Fruit fly (Drosophila melanogaster) whole organism, embryonic: ENCODE results near the gene CG33647.

ENCODE experiments used
- Abd-B ChIP-seq: fragments of 200-800 bp; sonication (Bioruptor generic); optimal IDR thresholded peaks from 2 replicates; lab custom pipeline; 2018; ENCODE audit warnings: missing biosample characterization, mild to moderate bottlenecking, missing genetic modification characterization, moderate library complexity
- Atf3 ChIP-seq: fragments of 200-800 bp; sonication (Bioruptor generic); optimal IDR thresholded peaks from 3 replicates; lab custom pipeline; 2016; ENCODE audit warnings: missing biosample characterization, missing genetic modification characterization
- Atf6 ChIP-seq: fragments of 200-800 bp; sonication (Bioruptor generic); IDR thresholded peaks from 2 replicates; pipeline ENCODE4 v1.3.6; 2022; ENCODE audit warnings: missing biosample characterization, missing genetic modification characterization
- BEAF-32 ChIP-seq: fragments of 200-800 bp; sonication (Bioruptor generic); optimal IDR thresholded peaks from 3 replicates; lab custom pipeline; 2017; ENCODE audit warnings: missing biosample characterization, missing genetic modification characterization, mild to moderate bottlenecking, moderate library complexity, missing genetic modification reagents
- Blimp-1 ChIP-seq: fragments of 200-800 bp; sonication (Bioruptor generic); optimal IDR thresholded peaks from 3 replicates; lab custom pipeline; 2018; ENCODE audit warnings: missing biosample characterization, missing genetic modification characterization, mild to moderate bottlenecking, moderate library complexity, missing genetic modification reagents
- CG10274 ChIP-seq: fragments of 200-800 bp; sonication (Bioruptor generic); optimal IDR thresholded peaks from 3 replicates; lab custom pipeline; 2017; ENCODE audit warnings: missing biosample characterization, mild to moderate bottlenecking, missing genetic modification characterization
- CG11723 ChIP-seq: fragments of 200-800 bp; sonication (Bioruptor generic); optimal IDR thresholded peaks from 2 replicates; lab custom pipeline; 2017; ENCODE audit warnings: missing biosample characterization, mild to moderate bottlenecking, missing genetic modification characterization
- CG12071 ChIP-seq: fragments of 200-800 bp; sonication (Bioruptor generic); optimal IDR thresholded peaks from 3 replicates; lab custom pipeline; 2018; ENCODE audit warnings: missing biosample characterization, mild to moderate bottlenecking, missing genetic modification characterization
- CG17361 ChIP-seq: fragments of 200-800 bp; sonication (Bioruptor generic); IDR thresholded peaks from 3 replicates; pipeline ENCODE4 v1.3.6; 2022; ENCODE audit warnings: missing biosample characterization, missing genetic modification characterization
- CG17612 ChIP-seq: fragments of 200-800 bp; sonication (Bioruptor generic); IDR thresholded peaks from 2 replicates; pipeline ENCODE4 v1.3.6; 2022; ENCODE audit warnings: missing biosample characterization, missing genetic modification characterization
- CG18011 ChIP-seq: fragments of 200-800 bp; sonication (Bioruptor generic); optimal IDR thresholded peaks from 2 replicates; lab custom pipeline; 2017; ENCODE audit warnings: missing biosample characterization, missing genetic modification characterization, mild to moderate bottlenecking, moderate library complexity, missing genotype
- CG18262 ChIP-seq: fragments of 200-800 bp; optimal IDR thresholded peaks from 3 replicates; lab custom pipeline; 2019; ENCODE audit warnings: missing biosample characterization, mild to moderate bottlenecking, missing genetic modification characterization, moderate library complexity
- CG18619 ChIP-seq: fragments of 200-800 bp; sonication (Bioruptor generic); optimal IDR thresholded peaks from 3 replicates; lab custom pipeline; 2017; ENCODE audit warnings: missing biosample characterization, mild to moderate bottlenecking, missing genetic modification characterization
- CG4282 ChIP-seq: fragments of 200-800 bp; sonication (Bioruptor generic); optimal IDR thresholded peaks from 2 replicates; lab custom pipeline; 2016; ENCODE audit warnings: missing biosample characterization, missing genetic modification characterization
- CG4328 ChIP-seq: fragments of 200-800 bp; sonication (Bioruptor generic); optimal IDR thresholded peaks from 3 replicates; lab custom pipeline; 2017; ENCODE audit warnings: missing biosample characterization, missing genetic modification reagents, missing genetic modification characterization
- CG4424 ChIP-seq: fragments of 200-800 bp; sonication (Bioruptor generic); optimal IDR thresholded peaks from 3 replicates; lab custom pipeline; 2016; ENCODE audit warnings: missing biosample characterization, missing genetic modification characterization
- CG6654 ChIP-seq: fragments of 200-800 bp; sonication (Bioruptor generic); optimal IDR thresholded peaks from 2 replicates; lab custom pipeline; 2017; ENCODE audit warnings: missing biosample characterization, mild to moderate bottlenecking, missing genetic modification characterization
- CG9215 ChIP-seq: fragments of 200-800 bp; sonication (Bioruptor generic); IDR thresholded peaks from 2 replicates; pipeline ENCODE4 v1.3.6; 2022; ENCODE audit warnings: missing biosample characterization, missing genetic modification characterization
- CG9797 ChIP-seq: fragments of 200-800 bp; sonication (Bioruptor generic); optimal IDR thresholded peaks from 3 replicates; lab custom pipeline; 2018; ENCODE audit warnings: missing biosample characterization, mild to moderate bottlenecking, missing genetic modification characterization
- CkIIα-i1 ChIP-seq: fragments of 200-800 bp; sonication (Bioruptor generic); IDR thresholded peaks from 2 replicates; pipeline ENCODE4 v1.3.6; 2022; ENCODE audit warnings: missing biosample characterization, missing genetic modification characterization
- E2f2 ChIP-seq: fragments of 200-800 bp; sonication (Bioruptor generic); IDR thresholded peaks from 2 replicates; pipeline ENCODE4 v1.3.6; 2022; ENCODE audit warnings: missing biosample characterization, missing genetic modification characterization
- Eip74EF ChIP-seq, 2 experiments: fragments of 200-800 bp in 1 of 2; fragments of >200 bp in 1 of 2; sonication (Bioruptor generic) in 1 of 2; optimal IDR thresholded peaks; 2 replicates each; lab custom pipeline; 2017 to 2019; ENCODE audit warnings: missing biosample characterization in 2 of 2, missing genetic modification characterization in 2 of 2, mild to moderate bottlenecking in 1 of 2, moderate library complexity in 1 of 2
- Gsc ChIP-seq: fragments of 200-800 bp; sonication (Bioruptor generic); IDR thresholded peaks from 2 replicates; pipeline ENCODE4 v1.3.6; 2022; ENCODE audit warnings: missing biosample characterization, missing genetic modification characterization
- H2.0 ChIP-seq: fragments of 200-800 bp; sonication (Bioruptor generic); IDR thresholded peaks from 2 replicates; pipeline ENCODE4 v1.3.6; 2022; ENCODE audit warnings: missing biosample characterization, missing genetic modification characterization
- HmgD ChIP-seq: fragments of 200-800 bp; sonication (Bioruptor generic); optimal IDR thresholded peaks from 3 replicates; lab custom pipeline; 2016; ENCODE audit warnings: missing biosample characterization, missing genetic modification characterization
- Kr ChIP-seq: fragments of 200-800 bp; sonication (Bioruptor generic); optimal IDR thresholded peaks from 2 replicates; lab custom pipeline; 2017; ENCODE audit warnings: missing biosample characterization, mild to moderate bottlenecking, missing genetic modification characterization
- MESR4 ChIP-seq: fragments of 200-800 bp; sonication (Bioruptor generic); optimal IDR thresholded peaks from 2 replicates; lab custom pipeline; 2018; ENCODE audit warnings: missing biosample characterization, mild to moderate bottlenecking, missing genetic modification characterization, moderate library complexity
- Nf-YC ChIP-seq: fragments of 200-800 bp; optimal IDR thresholded peaks from 3 replicates; lab custom pipeline; 2019; ENCODE audit warnings: missing biosample characterization, mild to moderate bottlenecking, missing genetic modification characterization, moderate library complexity
- Poxn ChIP-seq: fragments of 200-800 bp; sonication (Bioruptor generic); IDR thresholded peaks from 2 replicates; pipeline ENCODE4 v1.3.6; 2022; ENCODE audit warnings: missing biosample characterization, missing genetic modification characterization
- ab ChIP-seq: fragments of 200-800 bp; sonication (Bioruptor generic); optimal IDR thresholded peaks from 2 replicates; lab custom pipeline; 2016; ENCODE audit warnings: missing biosample characterization, missing genetic modification characterization
- abd-A ChIP-seq: fragments of 200-800 bp; sonication (Bioruptor generic); optimal IDR thresholded peaks from 3 replicates; lab custom pipeline; 2019; ENCODE audit warnings: missing biosample characterization, mild to moderate bottlenecking, missing genetic modification characterization, moderate library complexity
- amos ChIP-seq: fragments of 200-800 bp; sonication (Bioruptor generic); IDR thresholded peaks from 2 replicates; pipeline ENCODE4 v1.3.6; 2022; ENCODE audit warnings: missing biosample characterization, missing genetic modification characterization; ENCODE audit not compliant: partially characterized antibody
- aop ChIP-seq: fragments of 200-800 bp; sonication (Bioruptor generic); IDR thresholded peaks from 2 replicates; pipeline ENCODE4 v1.3.6; 2022; ENCODE audit warnings: missing biosample characterization, missing genetic modification characterization
- cato ChIP-seq: fragments of 200-800 bp; sonication (Bioruptor generic); optimal IDR thresholded peaks from 2 replicates; lab custom pipeline; 2016; ENCODE audit warnings: missing biosample characterization, missing genetic modification characterization, borderline replicate concordance
- dmrt99B ChIP-seq: fragments of 200-800 bp; sonication (Bioruptor generic); optimal IDR thresholded peaks from 2 replicates; lab custom pipeline; 2018; ENCODE audit warnings: missing biosample characterization, mild to moderate bottlenecking, missing genetic modification characterization, moderate library complexity
- ewg ChIP-seq: fragments of 200-800 bp; sonication (Bioruptor generic); optimal IDR thresholded peaks from 3 replicates; lab custom pipeline; 2017; ENCODE audit warnings: mild to moderate bottlenecking, missing biosample characterization, missing genetic modification reagents, missing genetic modification characterization
- grn ChIP-seq: fragments of 200-800 bp; sonication (Bioruptor generic); optimal IDR thresholded peaks from 3 replicates; lab custom pipeline; 2017; ENCODE audit warnings: missing biosample characterization, missing genetic modification characterization
- h ChIP-seq: fragments of >200 bp; optimal IDR thresholded peaks from 2 replicates; lab custom pipeline; 2017
- inv ChIP-seq: fragments of 200-800 bp; sonication (Bioruptor generic); IDR thresholded peaks from 2 replicates; pipeline ENCODE4 v1.3.6; 2022; ENCODE audit warnings: missing biosample characterization, missing genetic modification characterization; ENCODE audit not compliant: partially characterized antibody
- lilli ChIP-seq: fragments of 200-800 bp; sonication (Bioruptor generic); optimal IDR thresholded peaks from 3 replicates; lab custom pipeline; 2016; ENCODE audit warnings: missing biosample characterization, missing genetic modification characterization
- nom ChIP-seq: fragments of 200-800 bp; sonication (Bioruptor generic); optimal IDR thresholded peaks from 2 replicates; lab custom pipeline; 2017; ENCODE audit warnings: missing biosample characterization, missing genetic modification characterization, mild to moderate bottlenecking, moderate library complexity, missing genetic modification reagents
- pan ChIP-seq, 4 experiments: fragments of >200 bp in 3 of 4; fragments of 200-800 bp in 1 of 4; sonication (Bioruptor generic) in 1 of 4; optimal IDR thresholded peaks in 3 of 4; IDR thresholded peaks in 1 of 4; 2 replicates each; pipeline versions ENCODE4 v1.3.6 to Lab custom; 2017 to 2022; ENCODE audit warnings: missing biosample characterization in 2 of 4, missing genetic modification characterization in 2 of 4, mixed read lengths in 1 of 4
- pb ChIP-seq: fragments of 200-800 bp; sonication (Bioruptor generic); optimal IDR thresholded peaks from 3 replicates; lab custom pipeline; 2016; ENCODE audit warnings: missing biosample characterization, missing genetic modification characterization
- run ChIP-seq: fragments of 200-800 bp; sonication (Bioruptor generic); optimal IDR thresholded peaks from 3 replicates; lab custom pipeline; 2018; ENCODE audit warnings: missing biosample characterization, mild to moderate bottlenecking, missing genetic modification characterization
- seq ChIP-seq: fragments of 200-800 bp; sonication (Bioruptor generic); IDR thresholded peaks from 2 replicates; pipeline ENCODE4 v1.3.6; 2022; ENCODE audit warnings: missing biosample characterization, missing genetic modification characterization
- ttk ChIP-seq: fragments of 200-800 bp; sonication (Bioruptor generic); IDR thresholded peaks from 2 replicates; pipeline ENCODE4 v2.1.2; 2022; ENCODE audit warnings: missing biosample characterization, missing genetic modification characterization
- unpg ChIP-seq: fragments of 200-800 bp; sonication (Bioruptor generic); optimal IDR thresholded peaks from 3 replicates; lab custom pipeline; 2018; ENCODE audit warnings: missing biosample characterization, mild to moderate bottlenecking, missing genetic modification characterization, moderate library complexity
- wor ChIP-seq: fragments of 200-800 bp; sonication (Bioruptor generic); IDR thresholded peaks from 2 replicates; pipeline ENCODE4 v1.3.6; 2022; ENCODE audit warnings: missing biosample characterization, missing genetic modification characterization
- zfh1 ChIP-seq: fragments of 200-800 bp; sonication (Bioruptor generic); IDR thresholded peaks from 3 replicates; pipeline ENCODE4 v1.3.6; 2022; ENCODE audit warnings: missing biosample characterization, missing genetic modification characterization

CG33647 gene

dm6 chr3L:19263480-19264140 is 27.4 kb downstream of the CG33647 start, which contains the start of the genes CG42374 and Mettl5 (continued):
- TF ChIP-seq ewg (GFP tag; lab: Kevin White, UChicago) = peak; percentile 11
- no peak for TF ChIP-seq h (lab: Kevin White, UChicago)
- no peak for TF ChIP-seq Abd-B (GFP tag; lab: Kevin White, UChicago)
- TF ChIP-seq seq (GFP tag; lab: Robert Waterston, UW) = peak; percentile 62; the same call in 1 of the 2 replicates
- TF ChIP-seq wor (GFP tag; lab: Robert Waterston, UW) = no peak
- no peak for TF ChIP-seq Poxn (GFP tag; lab: Robert Waterston, UW)
- TF ChIP-seq dmrt99B (tag; lab: Kevin White, UChicago) = peak; percentile 47
- TF ChIP-seq nom (GFP tag; lab: Kevin White, UChicago) = no peak
- no peak for TF ChIP-seq run (tag; lab: Kevin White, UChicago)
- no peak for TF ChIP-seq CkIIα-i1 (GFP tag; lab: Robert Waterston, UW)
- no peak for TF ChIP-seq CG9797 (GFP tag; lab: Kevin White, UChicago)
- peak; percentile 70; the same call in 1 of the 3 replicates for TF ChIP-seq zfh1 (GFP tag; lab: Robert Waterston, UW)
- TF ChIP-seq Kr = no peak
- no peak for TF ChIP-seq Atf3
- TF ChIP-seq Eip74EF (GFP tag; optimal IDR thresholded peaks at IDR 0.05; lab: Kevin White, UChicago) = no peak
- TF ChIP-seq Gsc (GFP tag; lab: Robert Waterston, UW) = no peak
- no peak for TF ChIP-seq CG4328
- peak; percentile 18 for TF ChIP-seq Blimp-1 (GFP tag; lab: Kevin White, UChicago)
- peak; percentile 23 for TF ChIP-seq CG4424 (GFP tag; lab: Kevin White, UChicago)
- TF ChIP-seq aop (GFP tag; lab: Robert Waterston, UW) = no peak
- TF ChIP-seq HmgD (GFP tag; lab: Kevin White, UChicago) = no peak
- peak; percentile 61 for TF ChIP-seq Atf6 (GFP tag; lab: Robert Waterston, UW)
- TF ChIP-seq amos (GFP tag; lab: Robert Waterston, UW) = no peak
- no peak for TF ChIP-seq ab
- no peak for TF ChIP-seq CG6654 (GFP tag; lab: Kevin White, UChicago)
- peak; percentile 25 for TF ChIP-seq MESR4
- no peak for TF ChIP-seq CG10274
- TF ChIP-seq lilli (GFP tag; lab: Kevin White, UChicago) = peak; percentile 13
- TF ChIP-seq CG9215 (GFP tag; lab: Robert Waterston, UW) = no peak
- TF ChIP-seq pb (GFP tag; lab: Kevin White, UChicago) = no peak
- TF ChIP-seq E2f2 (GFP tag; lab: Robert Waterston, UW) = peak; percentile 30; the same call in 1 of the 2 replicates
- TF ChIP-seq CG17361 = no peak
- no peak for TF ChIP-seq abd-A
- TF ChIP-seq CG18262 = peak; percentile 31
- TF ChIP-seq ttk (GFP tag; lab: Robert Waterston, UW) = no peak
- TF ChIP-seq CG18619 = peak; percentile 24
- TF ChIP-seq cato (GFP tag; lab: Kevin White, UChicago) = no peak
- peak; percentile 15 for TF ChIP-seq CG18011 (GFP tag; lab: Kevin White, UChicago)
- no peak for TF ChIP-seq CG4282
- no peak for TF ChIP-seq CG11723 (GFP tag; lab: Kevin White, UChicago)
- TF ChIP-seq BEAF-32 = no peak
- TF ChIP-seq H2.0 (GFP tag; lab: Robert Waterston, UW) = no peak
- TF ChIP-seq Nf-YC (tag; lab: Kevin White, UChicago) = no peak
- peak; percentile 59 for TF ChIP-seq grn
- peak; percentile 44 for TF ChIP-seq CG12071 (GFP tag; lab: Kevin White, UChicago)
- no peak for TF ChIP-seq CG17612 (GFP tag; lab: Robert Waterston, UW)
- TF ChIP-seq inv (GFP tag; lab: Robert Waterston, UW) = no peak
- peak; percentile 69 for TF ChIP-seq unpg (GFP tag; lab: Kevin White, UChicago)
- TF ChIP-seq pan (optimal IDR thresholded peaks at IDR 0.05; lab: Kevin White, UChicago) = no peak
- TF ChIP-seq pan (GFP tag; optimal IDR thresholded peaks at IDR 0.05 in 1 of 2, IDR thresholded peaks at IDR 0.05 in 1 of 2) = peak in 1 of 2 experiments; percentile 71
